Fruit fly (Drosophila melanogaster) whole organism, prepupa: ENCODE results near the gene CarT.

Source experiments
- Blimp-1 ChIP-seq: fragments of 200-800 bp; sonication (Bioruptor generic); optimal IDR thresholded peaks from 3 replicates; lab custom pipeline; 2017; ENCODE audit warnings: missing biosample characterization, missing genetic modification characterization, mild to moderate bottlenecking, moderate library complexity, missing genetic modification reagents
- CG10669 ChIP-seq: fragments of 200-800 bp; sonication (Bioruptor generic); optimal IDR thresholded peaks from 3 replicates; lab custom pipeline; 2018; ENCODE audit warnings: missing biosample characterization, mild to moderate bottlenecking, missing genetic modification characterization, moderate library complexity
- CG11762 ChIP-seq: fragments of 200-800 bp; sonication (Bioruptor generic); optimal IDR thresholded peaks from 3 replicates; lab custom pipeline; 2016; ENCODE audit warnings: missing biosample characterization, missing genetic modification characterization; ENCODE audit not compliant: insufficient read depth
- CG11902 ChIP-seq: fragments of 200-800 bp; sonication (Bioruptor generic); optimal IDR thresholded peaks from 3 replicates; lab custom pipeline; 2016; ENCODE audit warnings: missing biosample characterization, missing genetic modification characterization
- CG15336 ChIP-seq: fragments of 200-800 bp; sonication (Bioruptor generic); IDR thresholded peaks from 2 replicates; pipeline ENCODE4 v1.3.6; 2022; ENCODE audit warnings: missing biosample characterization, missing genetic modification characterization
- CG16779 ChIP-seq: fragments of 200-800 bp; sonication (Bioruptor generic); optimal IDR thresholded peaks from 3 replicates; lab custom pipeline; 2017; ENCODE audit warnings: missing biosample characterization, mild to moderate bottlenecking, missing genetic modification characterization
- CG31627 ChIP-seq: fragments of 200-800 bp; sonication (Bioruptor generic); optimal IDR thresholded peaks from 3 replicates; lab custom pipeline; 2016; ENCODE audit warnings: missing biosample characterization, missing genetic modification characterization
- CG34406 ChIP-seq: fragments of 200-800 bp; sonication (Bioruptor generic); optimal IDR thresholded peaks from 3 replicates; lab custom pipeline; 2016; ENCODE audit warnings: missing biosample characterization, missing genetic modification characterization
- CG4318 ChIP-seq: fragments of 200-800 bp; sonication (Bioruptor generic); optimal IDR thresholded peaks from 3 replicates; lab custom pipeline; 2017; ENCODE audit warnings: missing biosample characterization, mild to moderate bottlenecking, missing genetic modification characterization
- CG6163 ChIP-seq: fragments of 200-800 bp; sonication (Bioruptor generic); IDR thresholded peaks from 3 replicates; pipeline ENCODE4 v1.3.6; 2022; ENCODE audit warnings: missing biosample characterization, missing genetic modification characterization
- CG6276 ChIP-seq: fragments of 200-800 bp; sonication (Bioruptor generic); optimal IDR thresholded peaks from 2 replicates; lab custom pipeline; 2017; ENCODE audit warnings: missing biosample characterization, mild to moderate bottlenecking, missing genetic modification characterization
- CG6792 ChIP-seq: fragments of 200-800 bp; sonication (Bioruptor generic); optimal IDR thresholded peaks from 3 replicates; lab custom pipeline; 2016; ENCODE audit warnings: missing biosample characterization, missing genetic modification characterization
- CG6854 ChIP-seq: fragments of 200-800 bp; sonication (Bioruptor generic); optimal IDR thresholded peaks from 2 replicates; lab custom pipeline; 2017; ENCODE audit warnings: missing biosample characterization, mild to moderate bottlenecking, missing genetic modification characterization
- CG7368 ChIP-seq: fragments of 200-800 bp; sonication (Bioruptor generic); optimal IDR thresholded peaks from 3 replicates; lab custom pipeline; 2016; ENCODE audit warnings: missing biosample characterization, missing genetic modification characterization
- CG8119 ChIP-seq: fragments of 200-800 bp; sonication (Bioruptor generic); IDR thresholded peaks from 3 replicates; pipeline ENCODE4 v1.3.6; 2022; ENCODE audit warnings: missing biosample characterization, missing genetic modification characterization
- CG8319 ChIP-seq: fragments of 200-800 bp; sonication (Bioruptor generic); optimal IDR thresholded peaks from 3 replicates; lab custom pipeline; 2016; ENCODE audit warnings: missing biosample characterization, missing genetic modification characterization
- CG8632 ChIP-seq: fragments of 200-800 bp; sonication (Bioruptor generic); optimal IDR thresholded peaks from 3 replicates; lab custom pipeline; 2016; ENCODE audit warnings: missing biosample characterization, missing genetic modification characterization
- Eip78C ChIP-seq: fragments of 200-800 bp; sonication (Bioruptor generic); peaks from one replicate; lab custom pipeline; 2016; ENCODE audit warnings: missing biosample characterization, missing genetic modification characterization
- Eip93F ChIP-seq: fragments of 200-800 bp; sonication (Bioruptor generic); optimal IDR thresholded peaks from 2 replicates; lab custom pipeline; 2016; ENCODE audit warnings: missing biosample characterization, mild to moderate bottlenecking, missing genetic modification characterization
- Ets21C ChIP-seq: fragments of 200-800 bp; sonication (Bioruptor generic); optimal IDR thresholded peaks from 3 replicates; lab custom pipeline; 2016; ENCODE audit warnings: missing biosample characterization, missing genetic modification characterization
- Ets96B ChIP-seq: fragments of 200-800 bp; optimal IDR thresholded peaks from 2 replicates; lab custom pipeline; 2019; ENCODE audit warnings: missing biosample characterization, mild to moderate bottlenecking, missing genetic modification characterization, moderate library complexity
- Gug ChIP-seq: fragments of 200-800 bp; sonication (Bioruptor generic); IDR thresholded peaks from 2 replicates; pipeline ENCODE4 v1.3.6; 2022; ENCODE audit warnings: missing biosample characterization, missing genetic modification characterization
- Hr38 ChIP-seq: sonication (Bioruptor generic); optimal IDR thresholded peaks from 2 replicates; lab custom pipeline; 2016; ENCODE audit warnings: missing biosample characterization, missing genetic modification characterization
- Hr39 ChIP-seq: fragments of 200-800 bp; sonication (Bioruptor generic); optimal IDR thresholded peaks from 2 replicates; lab custom pipeline; 2016; ENCODE audit warnings: missing biosample characterization, missing genetic modification characterization
- Hr4 ChIP-seq: fragments of 200-800 bp; sonication (Bioruptor generic); optimal IDR thresholded peaks from 3 replicates; lab custom pipeline; 2016; ENCODE audit warnings: missing biosample characterization, missing genetic modification characterization
- Lpt ChIP-seq: fragments of 200-800 bp; sonication (Bioruptor generic); optimal IDR thresholded peaks from 3 replicates; lab custom pipeline; 2016; ENCODE audit warnings: missing biosample characterization, missing genetic modification characterization
- Smox ChIP-seq: fragments of 200-800 bp; sonication (Bioruptor generic); optimal IDR thresholded peaks from 3 replicates; lab custom pipeline; 2016; ENCODE audit warnings: missing biosample characterization, missing genetic modification characterization
- Sox102F ChIP-seq: fragments of 200-800 bp; sonication (Bioruptor generic); optimal IDR thresholded peaks from 2 replicates; lab custom pipeline; 2016; ENCODE audit warnings: missing biosample characterization, mild to moderate bottlenecking, missing genetic modification characterization
- Sox14 ChIP-seq: fragments of 200-800 bp; sonication (Bioruptor generic); optimal IDR thresholded peaks from 3 replicates; lab custom pipeline; 2016; ENCODE audit warnings: missing biosample characterization, missing genetic modification characterization
- Sox15 ChIP-seq: fragments of 200-800 bp; sonication (Bioruptor generic); optimal IDR thresholded peaks from 3 replicates; lab custom pipeline; 2016; ENCODE audit warnings: missing biosample characterization, missing genetic modification characterization
- achi ChIP-seq: fragments of 200-800 bp; sonication (Bioruptor generic); optimal IDR thresholded peaks from 3 replicates; lab custom pipeline; 2016; ENCODE audit warnings: missing biosample characterization, missing genetic modification characterization
- acj6 ChIP-seq: fragments of 200-800 bp; sonication (Bioruptor generic); optimal IDR thresholded peaks from 3 replicates; lab custom pipeline; 2016; ENCODE audit warnings: missing biosample characterization, missing genetic modification characterization
- cyc ChIP-seq: fragments of 200-800 bp; sonication (Bioruptor generic); optimal IDR thresholded peaks from 3 replicates; lab custom pipeline; 2016; ENCODE audit warnings: missing biosample characterization, missing genetic modification characterization
- dsx ChIP-seq: fragments of 200-800 bp; optimal IDR thresholded peaks from 3 replicates; lab custom pipeline; 2019; ENCODE audit warnings: missing biosample characterization, mild to moderate bottlenecking, missing genetic modification characterization, moderate library complexity; ENCODE audit not compliant: poor library complexity, severe bottlenecking
- fd59A ChIP-seq: fragments of 200-800 bp; sonication (Bioruptor generic); optimal IDR thresholded peaks from 2 replicates; lab custom pipeline; 2017; ENCODE audit warnings: missing biosample characterization, mild to moderate bottlenecking, missing genetic modification characterization, missing genetic modification reagents
- fkh ChIP-seq: fragments of 200-800 bp; sonication (Bioruptor generic); optimal IDR thresholded peaks from 3 replicates; lab custom pipeline; 2017; ENCODE audit warnings: missing biosample characterization, mild to moderate bottlenecking, missing genetic modification characterization, moderate library complexity
- lz ChIP-seq: fragments of 200-800 bp; sonication (Bioruptor generic); optimal IDR thresholded peaks from 3 replicates; lab custom pipeline; 2016; ENCODE audit warnings: missing biosample characterization, missing genetic modification characterization
- net ChIP-seq: fragments of 200-800 bp; sonication (Bioruptor generic); optimal IDR thresholded peaks from 3 replicates; lab custom pipeline; 2016; ENCODE audit warnings: missing biosample characterization, missing genetic modification characterization
- salr ChIP-seq, 2 experiments: fragments of 200-800 bp; sonication (Bioruptor generic); optimal IDR thresholded peaks; 3 replicates each; lab custom pipeline; 2016 to 2018; ENCODE audit warnings: missing biosample characterization in 2 of 2, missing genetic modification characterization in 2 of 2, mild to moderate bottlenecking in 1 of 2
- spab ChIP-seq: fragments of 200-800 bp; sonication (Bioruptor generic); optimal IDR thresholded peaks from 2 replicates; lab custom pipeline; 2017; ENCODE audit warnings: missing biosample characterization, mild to moderate bottlenecking, missing genetic modification characterization, missing genetic modification reagents
- ss ChIP-seq, 2 experiments: fragments of 200-800 bp; sonication (Bioruptor generic); optimal IDR thresholded peaks; 2 replicates in 1 of 2; 3 replicates in 1 of 2; lab custom pipeline; 2017 to 2018; ENCODE audit warnings: mild to moderate bottlenecking in 2 of 2, missing biosample characterization in 2 of 2, missing genetic modification characterization in 2 of 2, moderate library complexity in 1 of 2
- svp ChIP-seq: fragments of 200-800 bp; sonication (Bioruptor generic); peaks from one replicate; lab custom pipeline; 2016; ENCODE audit warnings: missing biosample characterization, missing genetic modification characterization
- topi ChIP-seq: fragments of 200-800 bp; sonication (Bioruptor generic); optimal IDR thresholded peaks from 3 replicates; lab custom pipeline; 2016; ENCODE audit warnings: missing biosample characterization, missing genetic modification characterization
- vri ChIP-seq: fragments of 200-800 bp; sonication (Bioruptor generic); optimal IDR thresholded peaks from 3 replicates; lab custom pipeline; 2016; ENCODE audit warnings: missing biosample characterization, mild to moderate bottlenecking, missing genetic modification characterization

CarT gene

DNA sequence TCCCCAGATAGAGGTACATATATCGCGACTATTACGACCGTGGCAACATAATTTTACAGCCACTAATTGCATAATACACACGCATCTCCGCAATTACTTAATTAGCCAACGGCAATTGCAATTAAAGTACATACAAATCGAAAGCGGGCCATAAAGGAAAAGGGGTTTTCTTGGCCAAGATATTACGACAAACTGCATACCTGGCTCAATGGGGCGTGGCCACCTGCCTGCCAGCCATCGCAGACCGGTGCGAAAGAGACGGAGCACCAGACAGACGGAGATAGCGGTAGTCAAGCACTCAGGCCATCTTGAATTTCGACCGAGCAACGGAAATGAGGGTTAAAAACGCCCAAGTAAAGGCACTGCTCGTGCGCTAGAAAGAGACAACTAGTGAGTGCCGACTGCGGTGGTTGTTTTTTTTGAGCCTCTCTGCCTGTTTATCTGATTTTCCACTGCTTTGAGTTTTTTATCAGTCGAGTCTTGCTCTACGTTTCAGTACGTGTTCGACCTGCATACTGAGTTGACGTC lies 40.2 kb upstream of the CarT start, which contains the start of gene cad (continued):
- peak; percentile 14 for TF ChIP-seq Sox14 (GFP tag; lab: Kevin White, UChicago)
- TF ChIP-seq CG8319: peak; percentile 39
- no peak; the same call in 1 of the 2 replicates for TF ChIP-seq Gug
- no peak for TF ChIP-seq Ets96B (tag; lab: Kevin White, UChicago)
- peak; percentile 11 for TF ChIP-seq Blimp-1
- peak; percentile 37 for TF ChIP-seq cyc (GFP tag; lab: Kevin White, UChicago)
- peak; percentile 14 for TF ChIP-seq CG31627
- TF ChIP-seq CG6854: peak; percentile 46
- TF ChIP-seq spab (GFP tag; lab: Kevin White, UChicago): peak; percentile 0
- peak; percentile 41 for TF ChIP-seq CG6792
- peak in 1 of 2 experiments; percentile 16 for TF ChIP-seq salr (GFP tag; optimal IDR thresholded peaks at IDR 0.05; lab: Kevin White, UChicago)
- TF ChIP-seq CG34406 (GFP tag; lab: Kevin White, UChicago): peak; percentile 66

DNA sequence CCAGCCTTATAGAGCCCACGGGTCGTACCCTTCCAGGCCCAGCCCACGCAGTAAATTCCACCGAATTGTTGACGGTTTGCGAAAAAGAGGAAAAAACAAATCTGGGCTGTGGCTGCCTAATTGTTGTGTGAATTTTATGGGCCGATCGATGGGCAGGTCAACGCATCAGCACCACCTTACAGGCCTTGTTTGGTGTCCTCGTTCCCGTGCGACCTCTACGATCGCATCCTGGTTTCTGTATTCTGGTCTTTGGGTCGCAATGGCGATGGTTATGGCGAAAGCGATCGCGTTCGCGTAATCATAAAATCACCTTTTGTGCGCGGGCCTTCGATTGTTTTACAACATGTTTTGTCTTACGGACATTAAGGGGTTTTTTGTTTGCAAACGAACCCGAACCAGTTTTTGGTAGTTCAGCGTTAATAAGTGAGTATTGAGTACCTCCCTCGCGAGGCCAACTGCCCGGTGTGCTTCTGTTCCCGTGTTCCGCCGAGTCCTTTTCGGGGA lies 38.5 kb upstream of the CarT start:
- TF ChIP-seq CG16779: no peak
- TF ChIP-seq CG6163 (GFP tag; lab: Robert Waterston, UW): no peak
- no peak for TF ChIP-seq CG11902 (GFP tag; lab: Kevin White, UChicago)
- TF ChIP-seq dsx (GFP tag; lab: Kevin White, UChicago): no peak
- no peak for TF ChIP-seq Hr38 (GFP tag; lab: Kevin White, UChicago)
- no peak for TF ChIP-seq CG4318
- no peak for TF ChIP-seq Sox15 (GFP tag; lab: Kevin White, UChicago)
- TF ChIP-seq achi: no peak

DNA sequence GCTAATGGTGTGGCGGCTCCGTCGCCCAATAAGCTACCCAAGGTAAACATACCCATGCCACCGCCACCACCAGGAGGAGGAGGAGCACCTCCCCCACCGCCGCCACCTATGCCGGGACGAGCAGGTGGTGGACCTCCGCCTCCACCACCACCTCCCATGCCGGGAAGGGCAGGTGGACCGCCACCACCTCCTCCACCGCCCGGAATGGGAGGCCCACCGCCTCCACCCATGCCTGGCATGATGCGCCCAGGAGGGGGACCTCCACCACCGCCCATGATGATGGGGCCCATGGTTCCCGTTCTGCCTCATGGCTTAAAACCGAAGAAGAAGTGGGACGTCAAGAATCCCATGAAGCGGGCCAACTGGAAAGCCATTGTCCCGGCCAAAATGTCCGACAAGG lies 34.6 kb upstream of the CarT start:
- TF ChIP-seq CG15336 (no peak), Hr39 (GFP tag; lab: Kevin White, UChicago) (no peak), acj6 (no peak), achi (no peak), Eip93F (no peak), ss (GFP tag; optimal IDR thresholded peaks at IDR 0.05; lab: Kevin White, UChicago) (no peak), Blimp-1 (no peak), CG4318 (no peak), salr (GFP tag; optimal IDR thresholded peaks at IDR 0.05; lab: Kevin White, UChicago) (no peak), fd59A (GFP tag; lab: Kevin White, UChicago) (no peak), Ets21C (GFP tag; lab: Kevin White, UChicago) (no peak), svp (GFP tag; lab: Kevin White, UChicago) (no peak), CG31627 (no peak), CG7368 (GFP tag; lab: Kevin White, UChicago) (no peak), CG6276 (GFP tag; lab: Kevin White, UChicago) (no peak), fkh (no peak), CG16779 (no peak), Sox102F (no peak)

DNA sequence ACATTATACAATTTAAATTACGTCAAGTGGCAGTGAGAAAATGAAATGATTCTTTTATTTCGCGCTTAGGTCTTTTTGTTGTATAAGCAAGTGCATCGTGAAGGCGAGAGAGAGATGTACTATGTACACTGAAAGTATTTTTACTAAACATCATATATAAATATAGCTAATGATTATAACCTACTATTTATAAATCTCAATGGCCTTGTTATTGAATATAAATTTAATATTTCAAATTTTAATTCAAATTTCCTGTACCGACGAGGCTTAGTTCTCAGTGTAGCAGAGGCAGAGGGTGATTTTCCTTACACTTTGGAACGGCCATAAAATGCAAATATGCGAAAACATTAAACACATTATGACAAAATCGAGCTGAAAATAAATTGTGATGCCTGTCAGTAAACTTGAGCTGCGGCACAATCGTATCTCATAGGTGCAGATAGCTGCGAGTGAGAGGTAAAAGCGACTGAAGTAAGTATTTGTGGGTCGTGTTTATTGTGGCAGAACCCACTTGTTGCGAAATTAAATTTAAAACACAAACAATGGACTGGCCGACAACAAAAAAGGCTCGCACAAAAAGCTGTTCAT lies 32.0 kb upstream of the CarT start:
- TF ChIP-seq CG16779 (peak; percentile 69), lz (GFP tag; lab: Kevin White, UChicago) (peak; percentile 71), achi (peak; percentile 79), Lpt (GFP tag; lab: Kevin White, UChicago) (peak; percentile 57), Sox15 (GFP tag; lab: Kevin White, UChicago) (peak; percentile 67), Hr39 (GFP tag; lab: Kevin White, UChicago) (peak; percentile 50), Eip78C (peak; percentile 95), CG8119 (GFP tag; lab: Robert Waterston, UW) (peak; percentile 79), dsx (GFP tag; lab: Kevin White, UChicago) (no peak), Smox (peak; percentile 78), Sox14 (GFP tag; lab: Kevin White, UChicago) (peak; percentile 52), CG8632 (GFP tag; lab: Kevin White, UChicago) (peak; percentile 88), Ets96B (tag; lab: Kevin White, UChicago) (peak; percentile 70), vri (GFP tag; lab: Kevin White, UChicago) (peak; percentile 64), CG8319 (peak; percentile 69), Blimp-1 (peak; percentile 48), CG11762 (GFP tag; lab: Kevin White, UChicago) (peak; percentile 64), salr (GFP tag; optimal IDR thresholded peaks at IDR 0.05; lab: Kevin White, UChicago) (peak; percentile 41 to 56), CG10669 (peak; percentile 80), net (GFP tag; lab: Kevin White, UChicago) (peak; percentile 81), CG31627 (peak; percentile 59), Hr4 (GFP tag; lab: Kevin White, UChicago) (peak; percentile 68), svp (GFP tag; lab: Kevin White, UChicago) (peak; percentile 91), topi (peak; percentile 84), CG6276 (GFP tag; lab: Kevin White, UChicago) (peak; percentile 61)
